Worm (Caenorhabditis elegans) whole organism, L3 larva: ENCODE data around the gene ifas-3.

Source experiments
- daf-12 ChIP-seq: fragments of 150-350 bp; optimal IDR thresholded peaks from 2 replicates; lab custom pipeline; 2014; ENCODE audit warnings: missing biosample characterization, missing genetic modification reagents, missing genetic modification characterization
- elt-1 ChIP-seq: fragments of 150-350 bp; optimal IDR thresholded peaks from 2 replicates; lab custom pipeline; 2014; ENCODE audit warnings: missing biosample characterization, missing genetic modification characterization
- jun-1 ChIP-seq: fragments of 150-350 bp; optimal IDR thresholded peaks from 2 replicates; lab custom pipeline; 2014; ENCODE audit warnings: missing biosample characterization, missing genetic modification reagents, missing genetic modification characterization
- mdl-1 ChIP-seq: fragments of 150-350 bp; optimal IDR thresholded peaks from 2 replicates; lab custom pipeline; 2014; ENCODE audit warnings: missing biosample characterization, missing genetic modification characterization
- nhr-12 ChIP-seq: fragments of 150-350 bp; optimal IDR thresholded peaks from 2 replicates; lab custom pipeline; 2014; ENCODE audit warnings: missing biosample characterization, missing genetic modification characterization
- nhr-76 ChIP-seq: fragments of 150-350 bp; sonication (generic microtip); optimal IDR thresholded peaks from 5 replicates; lab custom pipeline; 2014; ENCODE audit warnings: missing biosample characterization, missing genetic modification characterization
- snpc-4 ChIP-seq: fragments of 150-350 bp; optimal IDR thresholded peaks from 2 replicates; lab custom pipeline; 2014; ENCODE audit warnings: missing biosample characterization, missing genetic modification characterization
- unc-39 ChIP-seq: sonication (generic microtip); optimal IDR thresholded peaks from 4 replicates; lab custom pipeline; 2017; ENCODE audit warnings: missing biosample characterization, missing genetic modification characterization
- ztf-4 ChIP-seq: fragments of 150-350 bp; optimal IDR thresholded peaks from 2 replicates; lab custom pipeline; 2014; ENCODE audit warnings: missing biosample characterization, missing genetic modification characterization

DNA sequence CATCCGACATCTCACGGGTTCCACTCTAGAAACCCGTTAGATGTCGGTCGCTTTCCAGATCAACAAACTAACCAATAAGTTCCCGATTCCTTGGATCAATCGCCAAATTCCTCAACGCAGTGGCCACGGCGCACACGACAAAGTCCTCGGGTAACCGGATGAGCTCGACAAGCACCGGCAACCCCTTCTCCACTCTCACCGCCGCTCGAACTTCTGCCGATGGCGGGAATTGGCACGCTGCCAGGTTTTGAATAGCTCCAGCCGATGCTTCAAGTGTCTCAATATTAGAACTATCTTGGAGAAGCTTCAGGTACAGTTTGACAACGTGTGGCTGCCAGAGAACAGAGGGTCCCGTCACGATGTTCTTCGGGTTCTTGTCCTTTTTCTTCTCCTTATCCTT is 49.0 kb upstream of the ifas-3 start:
- TF ChIP-seq nhr-76 (tag; lab: Kevin White, UChicago) (no peak), ztf-4 (tag; lab: Kevin White, UChicago) (no peak), snpc-4 (tag; lab: Kevin White, UChicago) (no peak), unc-39 (tag; lab: Kevin White, UChicago) (no peak), nhr-12 (tag; lab: Kevin White, UChicago) (no peak), elt-1 (no peak), mdl-1 (tag; lab: Kevin White, UChicago) (no peak), jun-1 (tag; lab: Kevin White, UChicago) (no peak), daf-12 (tag; lab: Kevin White, UChicago) (no peak)
